Worm (Caenorhabditis elegans) whole organism, early embryonic: ENCODE data around the gene ceh-19.
"Not testable (repeated sequence)": the region's sequence is repeated elsewhere in the genome, so short reads cannot be mapped to it uniquely, and the experiment has no call there.

Source experiments
- ama-1 ChIP-seq: fragments of 150-350 bp; optimal IDR thresholded peaks from 2 replicates; lab custom pipeline; 2014
- hnd-1 ChIP-seq: sonication (generic microtip); optimal IDR thresholded peaks from 2 replicates; lab custom pipeline; 2016; ENCODE audit warnings: missing genetic modification characterization, missing compliant biosample characterization

DNA sequence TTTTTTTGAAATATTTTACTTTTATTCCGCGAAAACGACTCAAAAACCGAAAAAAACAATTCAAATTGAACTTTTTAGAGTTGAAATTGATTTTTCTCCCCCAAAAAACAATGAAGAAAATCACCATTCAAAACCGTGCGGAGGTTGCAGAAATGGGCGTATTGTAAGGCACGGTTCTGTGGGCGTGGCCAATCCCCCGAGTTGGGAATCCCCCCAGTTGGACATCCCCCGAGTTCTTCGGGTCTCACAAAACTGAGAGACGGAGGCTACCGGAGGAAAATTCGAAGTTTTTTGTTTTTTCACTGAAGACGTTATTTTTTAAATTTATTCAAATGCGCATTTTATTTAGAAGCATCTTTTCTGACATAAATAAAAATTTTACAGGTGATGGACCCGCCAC is 7.5 kb downstream of the ceh-19 start, which contains the start of gene mcm-3AP:
- TF ChIP-seq hnd-1 (tag; lab: Kevin White, UChicago); ama-1 (lab: Kevin White, UChicago): not testable (repeated sequence)
